Worm (Caenorhabditis elegans) whole organism, midembryonic: ENCODE results near the gene acox-1.5.

Source experiments
- T22C8.4 ChIP-seq: fragments of 200-800 bp; sonication (Bioruptor generic); IDR thresholded peaks from 2 replicates; pipeline ENCODE4 v1.3.6; 2022; ENCODE audit warnings: missing genetic modification characterization, missing compliant biosample characterization
- cog-1 ChIP-seq: sonication (generic microtip); optimal IDR thresholded peaks from 2 replicates; lab custom pipeline; 2016; ENCODE audit warnings: missing genetic modification characterization, missing compliant biosample characterization
- flt-1 ChIP-seq: fragments of 200-800 bp; sonication (Bioruptor generic); IDR thresholded peaks from 2 replicates; pipeline ENCODE4 v1.3.6; 2022; ENCODE audit warnings: missing genetic modification characterization, missing compliant biosample characterization
- klf-2 ChIP-seq: fragments of 200-800 bp; sonication (Bioruptor generic); conservative IDR thresholded peaks from 2 replicates; pipeline ENCODE4 v1.3.6; 2022; ENCODE audit warnings: missing genetic modification reagents, missing genetic modification characterization, missing compliant biosample characterization
- med-1 ChIP-seq: sonication (generic microtip); optimal IDR thresholded peaks from 2 replicates; lab custom pipeline; 2017; ENCODE audit warnings: missing genetic modification characterization, mild to moderate bottlenecking, missing compliant biosample characterization, antibody characterized with exemption, missing genetic modification reagents; ENCODE audit not compliant: insufficient read depth
- ref-1 ChIP-seq: fragments of 200-800 bp; sonication (Bioruptor generic); conservative IDR thresholded peaks from 2 replicates; pipeline ENCODE4 v1.3.6; 2022; ENCODE audit warnings: missing genetic modification reagents, missing genetic modification characterization, missing compliant biosample characterization
- tab-1 ChIP-seq: fragments of 200-800 bp; sonication (Bioruptor generic); IDR thresholded peaks from 2 replicates; pipeline ENCODE4 v1.3.6; 2022; ENCODE audit warnings: missing genetic modification characterization, missing compliant biosample characterization
- ztf-23 ChIP-seq: fragments of 200-800 bp; sonication (Bioruptor generic); IDR thresholded peaks from 2 replicates; pipeline ENCODE4 v1.3.6; 2022; ENCODE audit warnings: missing genetic modification reagents, missing genetic modification characterization, missing compliant biosample characterization
- ztf-29 ChIP-seq: fragments of 200-800 bp; sonication (Bioruptor generic); IDR thresholded peaks from 2 replicates; pipeline ENCODE4 v1.3.6; 2022; ENCODE audit warnings: missing genetic modification reagents, missing genetic modification characterization, missing compliant biosample characterization

The acox-1.5 gene

DNA sequence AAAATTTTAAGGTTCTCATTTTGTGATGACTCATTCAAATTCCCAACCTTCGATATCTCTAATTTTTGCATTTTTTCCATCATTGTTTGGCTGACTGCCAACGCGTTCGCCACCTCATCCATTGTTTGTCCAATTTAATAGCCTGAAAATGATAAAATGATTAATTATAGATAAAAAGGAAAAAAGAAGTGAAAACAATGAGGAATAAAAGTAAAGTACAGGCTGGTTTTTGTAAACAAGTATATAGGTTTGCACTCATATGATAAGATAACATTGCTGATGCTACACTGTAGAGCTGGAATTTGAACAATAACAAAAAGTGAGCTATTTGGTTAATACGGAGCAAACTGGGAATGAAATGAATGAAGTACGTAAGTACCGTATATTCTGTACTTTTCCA lies 9.8 kb downstream of the acox-1.5 start, which contains the start of gene C48B4.3:
C48B4.3 (minus strand) TSS at position 149 of the 400 bp plus-strand sequence.
- TF ChIP-seq cog-1 (tag; lab: Kevin White, UChicago) (no peak), klf-2 (GFP tag; lab: Robert Waterston, UW) (no peak), T22C8.4 (GFP tag; lab: Robert Waterston, UW) (no peak), ztf-29 (no peak), ref-1 (GFP tag; lab: Robert Waterston, UW) (no peak), med-1 (no peak), ztf-23 (GFP tag; lab: Robert Waterston, UW) (no peak), tab-1 (GFP tag; lab: Robert Waterston, UW) (no peak), flt-1 (no peak)

DNA sequence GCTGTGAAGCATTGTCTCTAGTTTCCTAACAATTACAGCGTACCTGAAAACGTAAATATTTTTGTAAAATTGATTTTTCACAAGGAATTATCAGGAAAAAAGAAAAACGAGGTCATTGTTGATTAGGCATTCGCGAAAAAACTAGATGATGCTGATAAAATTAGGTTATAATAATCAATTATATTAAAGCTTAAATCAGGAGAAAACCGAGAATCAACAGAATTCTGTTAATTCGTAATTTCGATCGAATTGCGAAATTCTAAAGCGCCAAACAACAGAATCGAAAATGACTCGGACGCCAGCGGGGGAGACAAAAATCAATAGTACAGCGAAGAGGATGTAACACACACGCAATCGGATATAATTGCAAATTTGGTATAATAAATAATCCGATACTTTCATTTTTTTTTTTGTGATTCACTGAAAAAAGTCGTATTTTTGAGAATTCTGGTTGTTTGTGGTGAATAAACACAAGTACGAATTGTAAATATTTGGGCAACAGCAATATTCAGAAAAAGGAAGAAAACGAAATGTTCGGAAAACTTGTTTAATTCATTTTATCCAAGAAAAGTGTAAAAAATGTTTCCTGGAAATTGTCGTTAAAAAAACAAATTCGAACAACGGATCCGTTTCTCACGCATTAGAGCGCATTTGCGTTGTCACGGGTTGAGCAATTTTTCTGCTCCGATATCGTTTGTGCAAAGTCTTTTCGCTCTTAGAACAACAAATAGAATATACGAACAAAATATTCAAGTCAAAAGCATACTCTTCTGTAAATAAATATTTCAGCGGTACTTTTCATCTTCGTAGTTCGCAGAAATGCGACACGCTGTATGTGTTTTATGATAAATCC lies 11.7 kb downstream of the acox-1.5 start, which contains the start of gene ced-7:
ced-7 (minus strand) TSS at position 51 of the 853 bp plus-strand sequence.
- no peak for TF ChIP-seq flt-1
- no peak for TF ChIP-seq cog-1 (tag; lab: Kevin White, UChicago)
- TF ChIP-seq ref-1 (GFP tag; lab: Robert Waterston, UW), result no peak
- no peak for TF ChIP-seq med-1
- TF ChIP-seq ztf-23 (GFP tag; lab: Robert Waterston, UW), result no peak
- TF ChIP-seq klf-2 (GFP tag; lab: Robert Waterston, UW), result no peak
- no peak for TF ChIP-seq T22C8.4 (GFP tag; lab: Robert Waterston, UW)
- no peak for TF ChIP-seq ztf-29
- TF ChIP-seq tab-1 (GFP tag; lab: Robert Waterston, UW), result no peak

ce11 chrIII:9570869-9571268 lies 21.1 kb downstream of the acox-1.5 start:
- no peak for TF ChIP-seq ref-1 (GFP tag; lab: Robert Waterston, UW)
- TF ChIP-seq cog-1 (tag; lab: Kevin White, UChicago), result no peak
- no peak for TF ChIP-seq T22C8.4 (GFP tag; lab: Robert Waterston, UW)
- TF ChIP-seq ztf-23 (GFP tag; lab: Robert Waterston, UW), result no peak
- TF ChIP-seq flt-1, result no peak
- TF ChIP-seq med-1, result no peak
- no peak for TF ChIP-seq klf-2 (GFP tag; lab: Robert Waterston, UW)

DNA sequence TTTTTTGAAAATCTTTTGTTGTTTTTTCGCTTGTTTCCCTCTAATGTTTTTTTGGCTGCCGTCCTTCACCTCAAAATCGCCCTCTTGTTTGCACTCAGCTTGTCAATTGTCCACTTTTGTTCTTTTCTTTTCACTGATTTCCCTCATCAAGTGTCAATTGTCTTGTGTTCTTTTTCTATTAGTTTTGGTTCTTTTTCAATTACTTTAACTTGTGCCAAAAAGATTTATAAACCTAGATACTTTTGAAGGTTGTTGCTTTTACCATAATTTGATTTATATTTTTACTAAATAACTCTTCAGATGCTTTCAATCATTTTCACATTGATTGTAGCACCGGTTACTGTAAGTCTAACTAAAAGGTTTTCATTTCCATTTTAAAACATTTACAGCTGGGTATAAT lies 23.5 kb downstream of the acox-1.5 start, which contains the start of gene C48B4.13:
C48B4.13 (plus strand) TSS at position 301 of the 400 bp plus-strand sequence.
- TF ChIP-seq flt-1 (no peak), T22C8.4 (GFP tag; lab: Robert Waterston, UW) (no peak), med-1 (no peak), ztf-29 (no peak), tab-1 (GFP tag; lab: Robert Waterston, UW) (no peak), cog-1 (tag; lab: Kevin White, UChicago) (no peak), ztf-23 (GFP tag; lab: Robert Waterston, UW) (no peak), ref-1 (GFP tag; lab: Robert Waterston, UW) (no peak)

- no peak for TF ChIP-seq klf-2 (GFP tag; lab: Robert Waterston, UW)
- no peak for TF ChIP-seq tab-1 (GFP tag; lab: Robert Waterston, UW)
- TF ChIP-seq T22C8.4 (GFP tag; lab: Robert Waterston, UW), result no peak
- no peak for TF ChIP-seq med-1
- TF ChIP-seq ztf-29, result no peak
- no peak for TF ChIP-seq ref-1 (GFP tag; lab: Robert Waterston, UW)
- no peak for TF ChIP-seq flt-1
- TF ChIP-seq cog-1 (tag; lab: Kevin White, UChicago), result no peak
- TF ChIP-seq ztf-23 (GFP tag; lab: Robert Waterston, UW), result no peak
Observed at ce11 chrIII:9565973-9566372, 26.0 kb downstream of the acox-1.5 start, which contains the start of gene C48B4.11. C48B4.11 (minus strand) TSS chrIII:9566115.

DNA sequence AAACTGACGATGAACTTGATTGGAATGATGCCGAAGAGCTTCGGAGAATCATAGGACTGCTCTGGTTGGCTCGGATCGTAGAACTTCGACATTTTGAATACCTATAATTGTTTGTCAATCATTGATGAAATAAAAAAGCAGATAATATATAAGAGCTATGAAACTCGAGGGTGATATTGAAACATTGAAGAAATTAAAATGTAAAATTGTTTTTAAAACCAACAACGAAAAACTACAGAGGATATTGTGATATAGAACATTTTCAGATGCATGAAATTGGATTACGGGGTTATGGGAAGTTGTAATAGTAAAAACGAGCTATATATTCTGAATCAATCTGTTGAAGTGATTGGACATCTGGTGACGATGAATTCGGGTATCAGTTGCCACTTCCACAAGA lies 27.6 kb downstream of the acox-1.5 start, which contains the start of gene C48B4.10:
C48B4.10 (minus strand) TSS at position 101 of the 400 bp plus-strand sequence.
- TF ChIP-seq tab-1 (GFP tag; lab: Robert Waterston, UW), result no peak
- TF ChIP-seq klf-2 (GFP tag; lab: Robert Waterston, UW), result no peak
- TF ChIP-seq ztf-29, result no peak
- no peak for TF ChIP-seq med-1
- no peak for TF ChIP-seq flt-1
- TF ChIP-seq T22C8.4 (GFP tag; lab: Robert Waterston, UW), result no peak
- no peak for TF ChIP-seq ref-1 (GFP tag; lab: Robert Waterston, UW)
- TF ChIP-seq ztf-23 (GFP tag; lab: Robert Waterston, UW), result no peak
- no peak for TF ChIP-seq cog-1 (tag; lab: Kevin White, UChicago)

- TF ChIP-seq tab-1 (GFP tag; lab: Robert Waterston, UW), result no peak
- TF ChIP-seq flt-1, result no peak
- no peak for TF ChIP-seq ztf-23 (GFP tag; lab: Robert Waterston, UW)
- TF ChIP-seq T22C8.4 (GFP tag; lab: Robert Waterston, UW), result no peak
- TF ChIP-seq cog-1 (tag; lab: Kevin White, UChicago), result no peak
- no peak for TF ChIP-seq ref-1 (GFP tag; lab: Robert Waterston, UW)
- TF ChIP-seq med-1, result no peak
- TF ChIP-seq ztf-29, result no peak
- TF ChIP-seq klf-2 (GFP tag; lab: Robert Waterston, UW), result no peak
Observed at ce11 chrIII:9563235-9563634, 28.8 kb downstream of the acox-1.5 start, which contains the start of gene C48B4.9. C48B4.9 (minus strand) TSS chrIII:9563335.

ce11 chrIII:9561158-9561557 lies 30.8 kb downstream of the acox-1.5 start, which contains the start of gene C48B4.8:
C48B4.8 (minus strand) TSS chrIII:9561258.
- TF ChIP-seq klf-2 (GFP tag; lab: Robert Waterston, UW) (no peak), ztf-29 (no peak), T22C8.4 (GFP tag; lab: Robert Waterston, UW) (no peak), tab-1 (GFP tag; lab: Robert Waterston, UW) (no peak), cog-1 (tag; lab: Kevin White, UChicago) (no peak), ref-1 (GFP tag; lab: Robert Waterston, UW) (no peak), flt-1 (no peak), ztf-23 (GFP tag; lab: Robert Waterston, UW) (no peak), med-1 (no peak)

DNA sequence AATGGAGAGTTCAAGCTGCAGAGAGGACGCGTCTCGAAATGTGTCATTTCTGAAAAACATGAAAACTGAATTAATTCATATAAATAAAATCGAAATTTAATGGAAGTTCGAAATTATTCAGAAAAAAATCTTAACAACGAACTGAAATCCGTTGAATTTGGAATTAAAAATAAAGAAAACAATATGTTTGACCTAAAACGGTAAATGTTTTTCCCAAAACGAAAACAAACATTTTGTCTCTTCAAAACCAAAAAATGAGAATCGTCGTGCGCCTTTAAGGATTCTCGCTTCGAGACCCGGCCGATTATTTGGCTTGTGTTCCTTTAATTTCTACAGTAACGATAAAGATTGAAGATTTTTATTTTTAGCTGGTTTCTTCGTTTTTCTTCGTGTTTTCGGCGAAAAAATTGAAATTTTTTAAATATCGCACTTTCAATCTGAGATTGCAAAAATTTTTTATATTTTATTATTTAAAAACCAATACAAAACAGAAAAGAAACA lies 32.6 kb downstream of the acox-1.5 start, which contains the start of gene C48B4.7:
C48B4.7 (minus strand) TSS at position 51 of the 501 bp plus-strand sequence.
- no peak for TF ChIP-seq ztf-29
- no peak for TF ChIP-seq med-1
- TF ChIP-seq cog-1 (tag; lab: Kevin White, UChicago), result no peak
- no peak for TF ChIP-seq ztf-23 (GFP tag; lab: Robert Waterston, UW)
- TF ChIP-seq klf-2 (GFP tag; lab: Robert Waterston, UW), result no peak
- TF ChIP-seq flt-1, result no peak
- TF ChIP-seq ref-1 (GFP tag; lab: Robert Waterston, UW), result no peak
- TF ChIP-seq T22C8.4 (GFP tag; lab: Robert Waterston, UW), result no peak
- no peak for TF ChIP-seq tab-1 (GFP tag; lab: Robert Waterston, UW)
